Worm (Caenorhabditis elegans) whole organism, young adult: ENCODE measurements around the gene F14E5.8.

Source experiments
- B0019.2 ChIP-seq: fragments of 200-800 bp; sonication (Bioruptor generic); conservative IDR thresholded peaks from 2 replicates; pipeline ENCODE4 v1.3.6; 2022; ENCODE audit warnings: missing genetic modification reagents, missing genetic modification characterization, missing compliant biosample characterization
- B0035.1 ChIP-seq: sonication (generic microtip); optimal IDR thresholded peaks from 2 replicates; lab custom pipeline; 2016; ENCODE audit warnings: missing genetic modification characterization, mild to moderate bottlenecking, missing compliant biosample characterization, missing genotype, missing genetic modification reagents
- D2030.7 ChIP-seq: fragments of 200-800 bp; sonication (Bioruptor generic); IDR thresholded peaks from 2 replicates; pipeline ENCODE4 v1.3.6; 2022; ENCODE audit warnings: missing genetic modification reagents, missing genetic modification characterization, missing compliant biosample characterization
- F10E7.11 ChIP-seq: sonication (generic microtip); optimal IDR thresholded peaks from 2 replicates; lab custom pipeline; 2017; ENCODE audit warnings: mild to moderate bottlenecking, missing genetic modification characterization, moderate library complexity, missing compliant biosample characterization
- F23B12.7 ChIP-seq: sonication (generic microtip); optimal IDR thresholded peaks from 2 replicates; lab custom pipeline; 2017; ENCODE audit warnings: missing genetic modification characterization, mild to moderate bottlenecking, missing compliant biosample characterization, antibody characterized with exemption, moderate library complexity; ENCODE audit not compliant: insufficient read depth
- F52B5.7 ChIP-seq: sonication (generic microtip); optimal IDR thresholded peaks from 2 replicates; lab custom pipeline; 2016; ENCODE audit warnings: mild to moderate bottlenecking, missing genetic modification characterization, missing compliant biosample characterization
- Y53G8AR.9 ChIP-seq: fragments of 200-800 bp; sonication (Bioruptor generic); conservative IDR thresholded peaks from 2 replicates; pipeline ENCODE4 v1.3.6; 2022; ENCODE audit warnings: missing genetic modification reagents, missing genetic modification characterization, missing compliant biosample characterization
- akir-1 ChIP-seq: fragments of 200-800 bp; sonication (Bioruptor generic); optimal IDR thresholded peaks from 2 replicates; lab custom pipeline; 2018; ENCODE audit warnings: mild to moderate bottlenecking, missing genetic modification characterization, moderate library complexity, missing compliant biosample characterization
- ama-1 ChIP-seq, 3 experiments: fragments of 150-350 bp in 1 of 3; sonication (generic microtip) in 2 of 3; optimal IDR thresholded peaks; 2 replicates each; lab custom pipeline; 2014 to 2018; ENCODE audit warnings: missing biosample characterization in 2 of 3, missing genetic modification characterization in 2 of 3, missing genetic modification reagents in 2 of 3
- attf-5 ChIP-seq: fragments of 200-800 bp; sonication (Bioruptor generic); optimal IDR thresholded peaks from 2 replicates; lab custom pipeline; 2018; ENCODE audit warnings: mild to moderate bottlenecking, missing genetic modification characterization, missing compliant biosample characterization
- attf-6 ChIP-seq: fragments of 200-800 bp; sonication (Bioruptor generic); IDR thresholded peaks from 2 replicates; pipeline ENCODE4 v1.3.6; 2022; ENCODE audit warnings: missing genetic modification reagents, missing genetic modification characterization, missing compliant biosample characterization
- cebp-1 ChIP-seq, 2 experiments: fragments of 200-800 bp in 1 of 2; sonication (Bioruptor generic) in 1 of 2; sonication (generic microtip) in 1 of 2; IDR thresholded peaks in 1 of 2; optimal IDR thresholded peaks in 1 of 2; 2 replicates each; pipeline versions ENCODE4 v1.3.6 to Lab custom; 2017 to 2022; ENCODE audit warnings: missing compliant biosample characterization in 2 of 2, missing genetic modification characterization in 2 of 2, mild to moderate bottlenecking in 1 of 2, missing genetic modification reagents in 1 of 2, moderate library complexity in 1 of 2
- cebp-2 ChIP-seq: fragments of 200-800 bp; sonication (Bioruptor generic); IDR thresholded peaks from 2 replicates; pipeline ENCODE4 v1.3.6; 2022; ENCODE audit warnings: missing genetic modification characterization, missing compliant biosample characterization
- ceh-27 ChIP-seq: fragments of 200-800 bp; sonication (Bioruptor generic); optimal IDR thresholded peaks from 2 replicates; lab custom pipeline; 2018; ENCODE audit warnings: mild to moderate bottlenecking, missing genetic modification characterization, moderate library complexity, missing compliant biosample characterization
- ceh-40 ChIP-seq: fragments of 200-800 bp; sonication (Bioruptor generic); IDR thresholded peaks from 2 replicates; pipeline ENCODE4 v1.3.6; 2022; ENCODE audit warnings: missing genetic modification characterization, missing compliant biosample characterization
- ceh-79 ChIP-seq: sonication (generic microtip); optimal IDR thresholded peaks from 2 replicates; lab custom pipeline; 2017; ENCODE audit warnings: mild to moderate bottlenecking, missing genetic modification characterization, missing compliant biosample characterization
- chd-7 ChIP-seq: sonication (generic microtip); optimal IDR thresholded peaks from 2 replicates; lab custom pipeline; 2016; ENCODE audit warnings: mild to moderate bottlenecking, missing genetic modification characterization, moderate library complexity, missing compliant biosample characterization
- dpff-1 ChIP-seq: sonication (generic microtip); optimal IDR thresholded peaks from 2 replicates; lab custom pipeline; 2017; ENCODE audit warnings: mild to moderate bottlenecking, missing genetic modification characterization, missing compliant biosample characterization
- dpl-1 ChIP-seq: fragments of 150-350 bp; optimal IDR thresholded peaks from 2 replicates; lab custom pipeline; 2014; ENCODE audit warnings: missing biosample characterization, missing genetic modification reagents, missing genetic modification characterization
- egl-44 ChIP-seq: fragments of 200-800 bp; sonication (Bioruptor generic); IDR thresholded peaks from 2 replicates; pipeline ENCODE4 v1.3.6; 2022; ENCODE audit warnings: missing genetic modification reagents, missing genetic modification characterization, missing compliant biosample characterization
- ekl-4 ChIP-seq: fragments of 200-800 bp; sonication (Bioruptor generic); IDR thresholded peaks from 2 replicates; pipeline ENCODE4 v1.3.6; 2022; ENCODE audit warnings: missing genetic modification reagents, missing genetic modification characterization, missing compliant biosample characterization
- gei-17 ChIP-seq: fragments of 200-800 bp; sonication (Bioruptor generic); optimal IDR thresholded peaks from 2 replicates; lab custom pipeline; 2018; ENCODE audit warnings: mild to moderate bottlenecking, missing genetic modification characterization, missing compliant biosample characterization
- him-1 ChIP-seq: sonication (generic microtip); optimal IDR thresholded peaks from 2 replicates; lab custom pipeline; 2016; ENCODE audit warnings: missing genotype, missing genetic modification reagents, missing genetic modification characterization, missing compliant biosample characterization
- hlh-26 ChIP-seq: fragments of 200-800 bp; sonication (Bioruptor generic); conservative IDR thresholded peaks from 2 replicates; pipeline ENCODE4 v1.3.6; 2022; ENCODE audit warnings: missing genetic modification reagents, missing genetic modification characterization, missing compliant biosample characterization
- hmg-1.2 ChIP-seq: fragments of 200-800 bp; sonication (Bioruptor generic); IDR thresholded peaks from 2 replicates; pipeline ENCODE4 v1.3.6; 2022; ENCODE audit warnings: missing genetic modification reagents, missing genetic modification characterization, missing compliant biosample characterization
- hmg-20 ChIP-seq: fragments of 200-800 bp; sonication (Bioruptor generic); IDR thresholded peaks from 2 replicates; pipeline ENCODE4 v1.3.6; 2022; ENCODE audit warnings: missing genetic modification reagents, missing genetic modification characterization, missing compliant biosample characterization
- hsf-1 ChIP-seq: fragments of 200-800 bp; sonication (Bioruptor generic); IDR thresholded peaks from 2 replicates; pipeline ENCODE4 v1.3.6; 2022; ENCODE audit warnings: missing genetic modification reagents, missing genetic modification characterization, missing compliant biosample characterization
- lag-1 ChIP-seq: fragments of 200-800 bp; sonication (Bioruptor generic); IDR thresholded peaks from 2 replicates; pipeline ENCODE4 v1.3.6; 2022; ENCODE audit warnings: missing genetic modification reagents, missing genetic modification characterization, missing compliant biosample characterization
- let-526 ChIP-seq: fragments of 200-800 bp; sonication (Bioruptor generic); IDR thresholded peaks from 2 replicates; pipeline ENCODE4 v1.3.6; 2022; ENCODE audit warnings: missing genetic modification reagents, missing genetic modification characterization, missing compliant biosample characterization
- let-607 ChIP-seq, 2 experiments: fragments of 200-800 bp in 1 of 2; sonication (Bioruptor generic) in 1 of 2; sonication (generic microtip) in 1 of 2; optimal IDR thresholded peaks; 2 replicates each; lab custom pipeline; 2016 to 2018; ENCODE audit warnings: mild to moderate bottlenecking in 2 of 2, missing compliant biosample characterization in 2 of 2, missing genetic modification characterization in 2 of 2, moderate library complexity in 2 of 2, missing genotype in 1 of 2
- lir-1 ChIP-seq: fragments of 200-800 bp; sonication (Bioruptor generic); conservative IDR thresholded peaks from 2 replicates; pipeline ENCODE4 v1.3.6; 2022; ENCODE audit warnings: missing genetic modification reagents, missing genetic modification characterization, missing compliant biosample characterization
- nhr-80 ChIP-seq: sonication (generic microtip); optimal IDR thresholded peaks from 2 replicates; lab custom pipeline; 2016; ENCODE audit warnings: missing genetic modification characterization, missing compliant biosample characterization
- pha-4 ChIP-seq: fragments of 150-350 bp; sonication (generic microtip); optimal IDR thresholded peaks from 2 replicates; lab custom pipeline; 2014; ENCODE audit warnings: missing biosample characterization, missing genetic modification reagents, missing genetic modification characterization
- rcor-1 ChIP-seq: fragments of 200-800 bp; sonication (Bioruptor generic); IDR thresholded peaks from 2 replicates; pipeline ENCODE4 v1.3.6; 2022; ENCODE audit warnings: missing genetic modification reagents, missing genetic modification characterization, missing compliant biosample characterization
- sea-2 ChIP-seq: fragments of 200-800 bp; sonication (Bioruptor generic); IDR thresholded peaks from 2 replicates; pipeline ENCODE4 v1.3.6; 2022; ENCODE audit warnings: missing genetic modification characterization, missing compliant biosample characterization
- somi-1 ChIP-seq: fragments of 200-800 bp; sonication (Bioruptor generic); optimal IDR thresholded peaks from 2 replicates; lab custom pipeline; 2018; ENCODE audit warnings: mild to moderate bottlenecking, missing genetic modification characterization, missing compliant biosample characterization
- sptf-2 ChIP-seq: fragments of 200-800 bp; sonication (Bioruptor generic); optimal IDR thresholded peaks from 2 replicates; lab custom pipeline; 2018; ENCODE audit warnings: mild to moderate bottlenecking, missing genetic modification characterization, missing compliant biosample characterization
- tlf-1 ChIP-seq: fragments of 200-800 bp; sonication (Bioruptor generic); optimal IDR thresholded peaks from 2 replicates; lab custom pipeline; 2018; ENCODE audit warnings: mild to moderate bottlenecking, missing genetic modification characterization, missing compliant biosample characterization
- unc-130 ChIP-seq: sonication (generic microtip); optimal IDR thresholded peaks from 2 replicates; lab custom pipeline; 2016; ENCODE audit warnings: missing genetic modification reagents, missing genetic modification characterization, missing compliant biosample characterization
- unc-62 ChIP-seq: fragments of 150-350 bp; optimal IDR thresholded peaks from 2 replicates; lab custom pipeline; 2014; ENCODE audit warnings: missing biosample characterization, missing genetic modification reagents, missing genetic modification characterization
- xnd-1 ChIP-seq: sonication (generic microtip); optimal IDR thresholded peaks from 2 replicates; lab custom pipeline; 2016; ENCODE audit warnings: missing genotype, missing genetic modification reagents, missing genetic modification characterization, missing compliant biosample characterization
- ztf-22 ChIP-seq: fragments of 200-800 bp; sonication (Bioruptor generic); optimal IDR thresholded peaks from 2 replicates; lab custom pipeline; 2018; ENCODE audit warnings: mild to moderate bottlenecking, missing genetic modification characterization, moderate library complexity, missing compliant biosample characterization
- ztf-26 ChIP-seq: sonication (generic microtip); optimal IDR thresholded peaks from 2 replicates; lab custom pipeline; 2017; ENCODE audit warnings: missing genetic modification characterization, missing compliant biosample characterization

F14E5.8 gene

ce11 chrII:8396041-8396440 lies 23.9 kb upstream of the F14E5.8 start, which contains the start of gene F49E12.7:
Gene F49E12.7 (minus strand): TSS chrII:8396141.
- no peak for TF ChIP-seq attf-6 (GFP tag; lab: Robert Waterston, UW)
- no peak for TF ChIP-seq him-1 (tag; lab: Kevin White, UChicago)
- no peak for TF ChIP-seq somi-1
- TF ChIP-seq ceh-79 (tag; lab: Kevin White, UChicago), result no peak
- TF ChIP-seq akir-1, result no peak
- no peak for TF ChIP-seq cebp-2 (GFP tag; lab: Robert Waterston, UW)
- TF ChIP-seq hsf-1 (GFP tag; lab: Robert Waterston, UW), result no peak
- no peak for TF ChIP-seq lir-1 (GFP tag; lab: Robert Waterston, UW)
- no peak for TF ChIP-seq Y53G8AR.9
- TF ChIP-seq hlh-26 (GFP tag; lab: Robert Waterston, UW), result no peak
- no peak for TF ChIP-seq dpl-1 (GFP tag; lab: Kevin White, UChicago)
- TF ChIP-seq B0019.2 (GFP tag; lab: Robert Waterston, UW), result no peak
- TF ChIP-seq ceh-40 (GFP tag; lab: Robert Waterston, UW), result no peak
- TF ChIP-seq D2030.7 (GFP tag; lab: Robert Waterston, UW), result no peak
- TF ChIP-seq lag-1, result no peak
- no peak for TF ChIP-seq hmg-1.2 (GFP tag; lab: Robert Waterston, UW)

- TF ChIP-seq attf-5 (GFP tag; lab: Kevin White, UChicago) (no peak), sptf-2 (GFP tag; lab: Kevin White, UChicago) (no peak), ztf-22 (GFP tag; lab: Kevin White, UChicago) (no peak), tlf-1 (no peak), let-526 (GFP tag; lab: Robert Waterston, UW) (no peak), hmg-20 (GFP tag; lab: Robert Waterston, UW) (no peak), chd-7 (tag; lab: Kevin White, UChicago) (no peak), F23B12.7 (no peak), ztf-26 (tag; lab: Kevin White, UChicago) (no peak), F10E7.11 (tag; lab: Kevin White, UChicago) (no peak)
These were observed 20.8 kb upstream of the F14E5.8 start, which contains the start of gene dod-23 for ce11 chrII:8399064-8399463. Gene dod-23 (minus strand): TSS chrII:8399164.

ce11 chrII:8399997-8400396 lies 19.9 kb upstream of the F14E5.8 start:
- TF ChIP-seq unc-62 (GFP tag; lab: Kevin White, UChicago) (peak; percentile 92), let-607 (tag; optimal IDR thresholded peaks at IDR 0.05; lab: Kevin White, UChicago) (peak in 1 of 2 experiments; percentile 59), nhr-80 (tag; lab: Kevin White, UChicago) (peak; percentile 73), unc-130 (GFP tag; lab: Kevin White, UChicago) (no peak), let-526 (GFP tag; lab: Robert Waterston, UW) (no peak), gei-17 (GFP tag; lab: Kevin White, UChicago) (no peak)

ce11 chrII:8404748-8405147 lies 15.2 kb upstream of the F14E5.8 start, which contains the start of gene skpo-1:
Gene skpo-1 (minus strand): TSS chrII:8404848.
- TF ChIP-seq ceh-27 (GFP tag; lab: Kevin White, UChicago) (no peak), rcor-1 (GFP tag; lab: Robert Waterston, UW) (no peak)

ce11 chrII:8405303-8405702 lies 14.6 kb upstream of the F14E5.8 start, which contains the start of gene ubc-24:
Gene ubc-24 (plus strand): TSS chrII:8405603.
- TF ChIP-seq egl-44 (no peak), ekl-4 (no peak), sea-2 (GFP tag; lab: Robert Waterston, UW) (no peak), pha-4 (no peak), F52B5.7 (no peak), dpff-1 (tag; lab: Kevin White, UChicago) (no peak), unc-130 (GFP tag; lab: Kevin White, UChicago) (no peak), nhr-80 (tag; lab: Kevin White, UChicago) (no peak), ama-1 (optimal IDR thresholded peaks at IDR 0.05; lab: Kevin White, UChicago) (no peak), ama-1 (GFP tag; optimal IDR thresholded peaks at IDR 0.05; lab: Kevin White, UChicago) (no peak), xnd-1 (tag; lab: Kevin White, UChicago) (no peak), B0035.1 (tag; lab: Kevin White, UChicago) (no peak), cebp-1 (GFP tag; IDR thresholded peaks at IDR 0.05; lab: Robert Waterston, UW) (no peak), cebp-1 (tag; optimal IDR thresholded peaks at IDR 0.05; lab: Kevin White, UChicago) (no peak)
